Fruit fly (Drosophila melanogaster) whole organism, pupa: ENCODE measurements around the gene CG3184.

Source experiments
- CG17806 ChIP-seq: fragments of 200-800 bp; sonication (Bioruptor generic); optimal IDR thresholded peaks from 2 replicates; lab custom pipeline; 2018; ENCODE audit warnings: missing biosample characterization, mild to moderate bottlenecking, missing genetic modification characterization, moderate library complexity
- EcR ChIP-seq: fragments of 200-800 bp; sonication (Bioruptor generic); optimal IDR thresholded peaks from 3 replicates; lab custom pipeline; 2019; ENCODE audit warnings: missing biosample characterization, missing genetic modification characterization, mild to moderate bottlenecking, moderate library complexity, missing genetic modification reagents
- Ets98B ChIP-seq: fragments of 200-800 bp; sonication (Bioruptor generic); IDR thresholded peaks from 2 replicates; pipeline ENCODE4 v1.3.6; 2022; ENCODE audit warnings: missing biosample characterization, missing genetic modification characterization
- gl ChIP-seq: fragments of 200-800 bp; sonication (Bioruptor generic); optimal IDR thresholded peaks from 2 replicates; lab custom pipeline; 2018; ENCODE audit warnings: missing biosample characterization, mild to moderate bottlenecking, missing genetic modification characterization
- rn ChIP-seq: fragments of 200-800 bp; sonication (Bioruptor generic); IDR thresholded peaks from 2 replicates; pipeline ENCODE4 v1.3.6; 2022; ENCODE audit warnings: missing biosample characterization, missing genetic modification characterization

dm6 chrX:6702028-6702433 lies 13.5 kb upstream of the CG3184 start:
- TF ChIP-seq rn (peak; percentile 51), gl (tag; lab: Kevin White, UChicago) (peak; percentile 33), Ets98B (GFP tag; lab: Robert Waterston, UW) (peak; percentile 78), EcR (GFP tag; lab: Kevin White, UChicago) (no peak), CG17806 (peak; percentile 74)
